Worm (Caenorhabditis elegans) whole organism, mixed stage, embryonic: Measurements from ENCODE around the gene aman-2.

ENCODE experiments used
- ces-1 ChIP-seq: fragments of 150-350 bp; optimal IDR thresholded peaks from 2 replicates; lab custom pipeline; 2014; ENCODE audit warnings: missing biosample characterization, missing genetic modification reagents, missing genetic modification characterization
- lin-13 ChIP-seq: fragments of 150-350 bp; optimal IDR thresholded peaks from 2 replicates; lab custom pipeline; 2014; ENCODE audit warnings: missing biosample characterization, missing genetic modification characterization
- lsy-2 ChIP-seq: fragments of 150-350 bp; optimal IDR thresholded peaks from 2 replicates; lab custom pipeline; 2014; ENCODE audit warnings: missing biosample characterization, missing genetic modification characterization
- sem-2 ChIP-seq: fragments of 200-800 bp; sonication (Bioruptor generic); optimal IDR thresholded peaks from 2 replicates; lab custom pipeline; 2018; ENCODE audit warnings: mild to moderate bottlenecking, missing genetic modification characterization, missing compliant biosample characterization
- tbx-8 ChIP-seq: fragments of 200-800 bp; sonication (Bioruptor generic); optimal IDR thresholded peaks from 2 replicates; lab custom pipeline; 2018; ENCODE audit warnings: mild to moderate bottlenecking, missing genetic modification characterization, moderate library complexity, missing compliant biosample characterization
- unc-62 ChIP-seq: fragments of 150-350 bp; optimal IDR thresholded peaks from 2 replicates; lab custom pipeline; 2014; ENCODE audit warnings: missing biosample characterization, missing genetic modification reagents, missing genetic modification characterization

ce11 chrV:11947414-11947954 is 14.4 kb upstream of the aman-2 start:
- TF ChIP-seq lsy-2 (tag; lab: Kevin White, UChicago) (no peak), unc-62 (GFP tag; lab: Kevin White, UChicago) (peak; percentile 83), sem-2 (GFP tag; lab: Kevin White, UChicago) (no peak), lin-13 (no peak), tbx-8 (GFP tag; lab: Kevin White, UChicago) (no peak), ces-1 (GFP tag; lab: Kevin White, UChicago) (no peak)
